Worm (Caenorhabditis elegans) whole organism, young adult: Measurements from ENCODE around the gene B0252.8.
A peak's percentile ranks its signal among the peaks of the same experiment; 100 is the strongest.

Experiments
- B0336.3 ChIP-seq: fragments of 200-800 bp; sonication (Bioruptor generic); IDR thresholded peaks from 2 replicates; pipeline ENCODE4 v1.3.6; 2022; ENCODE audit warnings: missing genetic modification characterization, missing compliant biosample characterization
- C06A6.2 ChIP-seq: fragments of 200-800 bp; sonication (Bioruptor generic); conservative IDR thresholded peaks from 2 replicates; pipeline ENCODE4 v1.3.6; 2022; ENCODE audit warnings: missing genetic modification characterization, missing compliant biosample characterization
- D2030.7 ChIP-seq: fragments of 200-800 bp; sonication (Bioruptor generic); IDR thresholded peaks from 2 replicates; pipeline ENCODE4 v1.3.6; 2022; ENCODE audit warnings: missing genetic modification reagents, missing genetic modification characterization, missing compliant biosample characterization
- F22D6.2 ChIP-seq: sonication (generic microtip); optimal IDR thresholded peaks from 2 replicates; lab custom pipeline; 2016; ENCODE audit warnings: mild to moderate bottlenecking, missing genetic modification characterization, missing compliant biosample characterization
- F33H1.4 ChIP-seq: fragments of 200-800 bp; sonication (Bioruptor generic); IDR thresholded peaks from 2 replicates; pipeline ENCODE4 v1.3.6; 2022; ENCODE audit warnings: missing genetic modification reagents, missing genetic modification characterization, missing compliant biosample characterization
- F37B4.10 ChIP-seq: fragments of 200-800 bp; sonication (Bioruptor generic); IDR thresholded peaks from 2 replicates; pipeline ENCODE4 v1.3.6; 2022; ENCODE audit warnings: missing genetic modification characterization, missing compliant biosample characterization
- F52B5.7 ChIP-seq: sonication (generic microtip); optimal IDR thresholded peaks from 2 replicates; lab custom pipeline; 2016; ENCODE audit warnings: mild to moderate bottlenecking, missing genetic modification characterization, missing compliant biosample characterization
- F55B11.4 ChIP-seq: sonication (generic microtip); optimal IDR thresholded peaks from 2 replicates; lab custom pipeline; 2016; ENCODE audit warnings: missing compliant biosample characterization, missing genetic modification characterization, borderline replicate concordance; ENCODE audit not compliant: insufficient read depth
- K11D2.4 ChIP-seq: fragments of 200-800 bp; sonication (Bioruptor generic); IDR thresholded peaks from 2 replicates; pipeline ENCODE4 v1.3.6; 2022; ENCODE audit warnings: missing genetic modification reagents, missing genetic modification characterization, missing compliant biosample characterization
- K12H6.12 ChIP-seq: fragments of 200-800 bp; sonication (Bioruptor generic); optimal IDR thresholded peaks from 2 replicates; lab custom pipeline; 2018; ENCODE audit warnings: mild to moderate bottlenecking, missing genetic modification characterization, missing compliant biosample characterization
- T26A5.8 ChIP-seq: sonication (generic microtip); optimal IDR thresholded peaks from 2 replicates; lab custom pipeline; 2016; ENCODE audit warnings: missing genetic modification characterization, missing compliant biosample characterization
- Y53G8AR.9 ChIP-seq: fragments of 200-800 bp; sonication (Bioruptor generic); conservative IDR thresholded peaks from 2 replicates; pipeline ENCODE4 v1.3.6; 2022; ENCODE audit warnings: missing genetic modification reagents, missing genetic modification characterization, missing compliant biosample characterization
- Y67H2A.10 ChIP-seq: fragments of 200-800 bp; sonication (Bioruptor generic); conservative IDR thresholded peaks from 2 replicates; pipeline ENCODE4 v1.3.6; 2022; ENCODE audit warnings: missing genetic modification reagents, missing genetic modification characterization, missing compliant biosample characterization
- Y95B8A.8 ChIP-seq: fragments of 200-800 bp; sonication (Bioruptor generic); IDR thresholded peaks from 2 replicates; pipeline ENCODE4 v1.3.6; 2022; ENCODE audit warnings: missing genetic modification reagents, missing genetic modification characterization, missing compliant biosample characterization
- ZK185.1 ChIP-seq: sonication (generic microtip); optimal IDR thresholded peaks from 2 replicates; lab custom pipeline; 2016; ENCODE audit warnings: mild to moderate bottlenecking, missing genetic modification characterization, missing compliant biosample characterization; ENCODE audit not compliant: poor library complexity, severe bottlenecking
- aptf-3 ChIP-seq: fragments of 200-800 bp; sonication (Bioruptor generic); IDR thresholded peaks from 2 replicates; pipeline ENCODE4 v1.3.6; 2022; ENCODE audit warnings: missing genetic modification characterization, missing compliant biosample characterization
- athp-1 ChIP-seq: sonication (generic microtip); optimal IDR thresholded peaks from 2 replicates; lab custom pipeline; 2017; ENCODE audit warnings: mild to moderate bottlenecking, missing genetic modification characterization, missing compliant biosample characterization
- attf-3 ChIP-seq: fragments of 200-800 bp; sonication (Bioruptor generic); conservative IDR thresholded peaks from 2 replicates; pipeline ENCODE4 v1.3.6; 2022; ENCODE audit warnings: missing genetic modification reagents, missing genetic modification characterization, missing compliant biosample characterization
- ceh-27 ChIP-seq: fragments of 200-800 bp; sonication (Bioruptor generic); optimal IDR thresholded peaks from 2 replicates; lab custom pipeline; 2018; ENCODE audit warnings: mild to moderate bottlenecking, missing genetic modification characterization, moderate library complexity, missing compliant biosample characterization
- die-1 ChIP-seq: sonication (generic microtip); optimal IDR thresholded peaks from 2 replicates; lab custom pipeline; 2016; ENCODE audit warnings: missing genotype, mild to moderate bottlenecking, missing genetic modification characterization, missing compliant biosample characterization
- dpl-1 ChIP-seq: fragments of 150-350 bp; optimal IDR thresholded peaks from 2 replicates; lab custom pipeline; 2014; ENCODE audit warnings: missing biosample characterization, missing genetic modification reagents, missing genetic modification characterization
- fkh-3 ChIP-seq: sonication (generic microtip); optimal IDR thresholded peaks from 2 replicates; lab custom pipeline; 2016; ENCODE audit warnings: mild to moderate bottlenecking, missing genetic modification characterization, missing compliant biosample characterization
- him-1 ChIP-seq: sonication (generic microtip); optimal IDR thresholded peaks from 2 replicates; lab custom pipeline; 2016; ENCODE audit warnings: missing genotype, missing genetic modification reagents, missing genetic modification characterization, missing compliant biosample characterization
- hmg-1.2 ChIP-seq: fragments of 200-800 bp; sonication (Bioruptor generic); IDR thresholded peaks from 2 replicates; pipeline ENCODE4 v1.3.6; 2022; ENCODE audit warnings: missing genetic modification reagents, missing genetic modification characterization, missing compliant biosample characterization
- hsf-1 ChIP-seq: fragments of 200-800 bp; sonication (Bioruptor generic); IDR thresholded peaks from 2 replicates; pipeline ENCODE4 v1.3.6; 2022; ENCODE audit warnings: missing genetic modification reagents, missing genetic modification characterization, missing compliant biosample characterization
- lin-40 ChIP-seq: sonication (generic microtip); optimal IDR thresholded peaks from 2 replicates; lab custom pipeline; 2016; ENCODE audit warnings: missing genetic modification characterization, mild to moderate bottlenecking, missing compliant biosample characterization, missing genotype, missing genetic modification reagents
- lsl-1 ChIP-seq: fragments of 200-800 bp; sonication (Bioruptor generic); optimal IDR thresholded peaks from 2 replicates; lab custom pipeline; 2018; ENCODE audit warnings: mild to moderate bottlenecking, missing genetic modification characterization, moderate library complexity, missing compliant biosample characterization
- madf-10 ChIP-seq: sonication (generic microtip); optimal IDR thresholded peaks from 2 replicates; lab custom pipeline; 2016; ENCODE audit warnings: mild to moderate bottlenecking, missing genetic modification characterization, missing compliant biosample characterization
- madf-6 ChIP-seq: fragments of 200-800 bp; sonication (Bioruptor generic); IDR thresholded peaks from 2 replicates; pipeline ENCODE4 v1.3.6; 2022; ENCODE audit warnings: missing genetic modification reagents, missing genetic modification characterization, missing compliant biosample characterization
- nfyb-1 ChIP-seq: fragments of 200-800 bp; sonication (Bioruptor generic); IDR thresholded peaks from 2 replicates; pipeline ENCODE4 v1.3.6; 2022; ENCODE audit warnings: missing genetic modification reagents, missing genetic modification characterization, missing compliant biosample characterization
- nhr-179 ChIP-seq: sonication (generic microtip); optimal IDR thresholded peaks from 2 replicates; lab custom pipeline; 2016; ENCODE audit warnings: mild to moderate bottlenecking, missing genetic modification characterization, missing compliant biosample characterization
- nhr-80 ChIP-seq: sonication (generic microtip); optimal IDR thresholded peaks from 2 replicates; lab custom pipeline; 2016; ENCODE audit warnings: missing genetic modification characterization, missing compliant biosample characterization
- nhr-90 ChIP-seq: sonication (generic microtip); optimal IDR thresholded peaks from 2 replicates; lab custom pipeline; 2016; ENCODE audit warnings: missing genotype, mild to moderate bottlenecking, missing genetic modification characterization, missing compliant biosample characterization
- pbrm-1 ChIP-seq: fragments of 200-800 bp; sonication (Bioruptor generic); IDR thresholded peaks from 2 replicates; pipeline ENCODE4 v1.3.6; 2022; ENCODE audit warnings: missing genetic modification reagents, missing genetic modification characterization, missing compliant biosample characterization
- pha-4 ChIP-seq: fragments of 150-350 bp; sonication (generic microtip); optimal IDR thresholded peaks from 2 replicates; lab custom pipeline; 2014; ENCODE audit warnings: missing biosample characterization, missing genetic modification reagents, missing genetic modification characterization
- repo-1 ChIP-seq: sonication (generic microtip); optimal IDR thresholded peaks from 2 replicates; lab custom pipeline; 2017; ENCODE audit warnings: mild to moderate bottlenecking, missing genetic modification characterization, missing compliant biosample characterization
- snpc-1.1 ChIP-seq: sonication (generic microtip); optimal IDR thresholded peaks from 2 replicates; lab custom pipeline; 2017; ENCODE audit warnings: missing genetic modification characterization, mild to moderate bottlenecking, missing compliant biosample characterization, antibody characterized with exemption, moderate library complexity, missing genotype, missing genetic modification reagents; ENCODE audit not compliant: insufficient read depth
- snpc-1.3 ChIP-seq: sonication (generic microtip); optimal IDR thresholded peaks from 2 replicates; lab custom pipeline; 2017; ENCODE audit warnings: missing genetic modification characterization, mild to moderate bottlenecking, missing compliant biosample characterization, antibody characterized with exemption, moderate library complexity, missing genotype, missing genetic modification reagents; ENCODE audit not compliant: insufficient read depth
- snpc-4 ChIP-seq, 5 experiments: fragments of 150-350 bp in 1 of 5; sonication (generic microtip) in 4 of 5; optimal IDR thresholded peaks; 2 replicates each; lab custom pipeline; 2014 to 2018; ENCODE audit warnings: missing genetic modification characterization in 5 of 5, missing biosample characterization in 3 of 5, antibody characterized with exemption in 2 of 5, mild to moderate bottlenecking in 2 of 5, missing compliant biosample characterization in 2 of 5, missing genotype in 2 of 5, moderate library complexity in 2 of 5, missing genetic modification reagents in 1 of 5
- somi-1 ChIP-seq: fragments of 200-800 bp; sonication (Bioruptor generic); optimal IDR thresholded peaks from 2 replicates; lab custom pipeline; 2018; ENCODE audit warnings: mild to moderate bottlenecking, missing genetic modification characterization, missing compliant biosample characterization
- sptf-2 ChIP-seq: fragments of 200-800 bp; sonication (Bioruptor generic); optimal IDR thresholded peaks from 2 replicates; lab custom pipeline; 2018; ENCODE audit warnings: mild to moderate bottlenecking, missing genetic modification characterization, missing compliant biosample characterization
- tbp1 ChIP-seq: fragments of 200-800 bp; sonication (Bioruptor generic); optimal IDR thresholded peaks from 2 replicates; lab custom pipeline; 2018; ENCODE audit warnings: mild to moderate bottlenecking, missing genetic modification characterization, missing compliant biosample characterization
- tbx-9 ChIP-seq: sonication (generic microtip); optimal IDR thresholded peaks from 2 replicates; lab custom pipeline; 2016; ENCODE audit warnings: borderline replicate concordance, missing genetic modification characterization, inconsistent platforms, missing compliant biosample characterization
- tlf-1 ChIP-seq: fragments of 200-800 bp; sonication (Bioruptor generic); optimal IDR thresholded peaks from 2 replicates; lab custom pipeline; 2018; ENCODE audit warnings: mild to moderate bottlenecking, missing genetic modification characterization, missing compliant biosample characterization
- ztf-18 ChIP-seq: sonication (generic microtip); optimal IDR thresholded peaks from 2 replicates; lab custom pipeline; 2016; ENCODE audit warnings: missing genotype, mild to moderate bottlenecking, missing genetic modification characterization, missing compliant biosample characterization
- ztf-25 ChIP-seq: fragments of 200-800 bp; sonication (Bioruptor generic); IDR thresholded peaks from 2 replicates; pipeline ENCODE4 v1.3.6; 2022; ENCODE audit warnings: missing genetic modification reagents, missing genetic modification characterization, missing compliant biosample characterization

B0252.8 gene

ce11 chrII:6888211-6888610 lies 27.8 kb upstream of the B0252.8 start (continued):
- TF ChIP-seq hsf-1 (GFP tag; lab: Robert Waterston, UW) = 0 out of 2 replicates have a peak, but pooled peaks have one; percentile 19
- TF ChIP-seq hmg-1.2 (GFP tag; lab: Robert Waterston, UW) = peak; percentile 42
- peak; percentile 34 for TF ChIP-seq somi-1 (GFP tag; lab: Kevin White, UChicago)
- no peak for TF ChIP-seq dpl-1 (GFP tag; lab: Kevin White, UChicago)
- peak; percentile 54 for TF ChIP-seq lin-40 (tag; lab: Kevin White, UChicago)
- TF ChIP-seq C06A6.2 (GFP tag; lab: Robert Waterston, UW) = peak; percentile 65
- TF ChIP-seq madf-10 = peak; percentile 61
- no peak for TF ChIP-seq snpc-4 (GFP tag; optimal IDR thresholded peaks at IDR 0.05; lab: Kevin White, UChicago)
- TF ChIP-seq snpc-4 (tag; optimal IDR thresholded peaks at IDR 0.05; lab: Kevin White, UChicago) = peak in 1 of 4 experiments; percentile 7
- no peak for TF ChIP-seq Y67H2A.10 (GFP tag; lab: Robert Waterston, UW)
- no peak for TF ChIP-seq aptf-3 (GFP tag; lab: Robert Waterston, UW)
- peak; percentile 81 for TF ChIP-seq K11D2.4 (GFP tag; lab: Robert Waterston, UW)
- TF ChIP-seq attf-3 (GFP tag; lab: Robert Waterston, UW) = no peak
- TF ChIP-seq nfyb-1 (GFP tag; lab: Robert Waterston, UW) = no peak
- TF ChIP-seq nhr-80 (tag; lab: Kevin White, UChicago) = peak; percentile 39
- no peak for TF ChIP-seq snpc-1.1 (tag; lab: Kevin White, UChicago)
- TF ChIP-seq lsl-1 (GFP tag; lab: Kevin White, UChicago) = no peak
- no peak for TF ChIP-seq F37B4.10 (GFP tag; lab: Robert Waterston, UW)
- TF ChIP-seq tlf-1 (GFP tag; lab: Kevin White, UChicago) = peak; percentile 73
- no peak for TF ChIP-seq ztf-25 (GFP tag; lab: Robert Waterston, UW)
- peak; percentile 34 for TF ChIP-seq K12H6.12 (tag; lab: Kevin White, UChicago)
- no peak for TF ChIP-seq F22D6.2
- peak; percentile 59 for TF ChIP-seq tbp1 (GFP tag; lab: Kevin White, UChicago)
- TF ChIP-seq him-1 (tag; lab: Kevin White, UChicago) = peak; percentile 44
- no peak for TF ChIP-seq T26A5.8 (tag; lab: Kevin White, UChicago)
- TF ChIP-seq repo-1 = peak; percentile 82
- no peak for TF ChIP-seq tbx-9 (tag; lab: Kevin White, UChicago)
- TF ChIP-seq nhr-90 = peak; percentile 60
- no peak for TF ChIP-seq ztf-18
- no peak for TF ChIP-seq Y95B8A.8 (GFP tag; lab: Robert Waterston, UW)
- no peak for TF ChIP-seq fkh-3 (tag; lab: Kevin White, UChicago)
- no peak for TF ChIP-seq sptf-2
- TF ChIP-seq die-1 (tag; lab: Kevin White, UChicago) = no peak
- peak; percentile 56 for TF ChIP-seq athp-1 (tag; lab: Kevin White, UChicago)
- no peak for TF ChIP-seq F33H1.4
- TF ChIP-seq F52B5.7 (tag; lab: Kevin White, UChicago) = peak; percentile 66
- TF ChIP-seq pha-4 = no peak
- TF ChIP-seq, all 124 proteins: peak for 31

DNA sequence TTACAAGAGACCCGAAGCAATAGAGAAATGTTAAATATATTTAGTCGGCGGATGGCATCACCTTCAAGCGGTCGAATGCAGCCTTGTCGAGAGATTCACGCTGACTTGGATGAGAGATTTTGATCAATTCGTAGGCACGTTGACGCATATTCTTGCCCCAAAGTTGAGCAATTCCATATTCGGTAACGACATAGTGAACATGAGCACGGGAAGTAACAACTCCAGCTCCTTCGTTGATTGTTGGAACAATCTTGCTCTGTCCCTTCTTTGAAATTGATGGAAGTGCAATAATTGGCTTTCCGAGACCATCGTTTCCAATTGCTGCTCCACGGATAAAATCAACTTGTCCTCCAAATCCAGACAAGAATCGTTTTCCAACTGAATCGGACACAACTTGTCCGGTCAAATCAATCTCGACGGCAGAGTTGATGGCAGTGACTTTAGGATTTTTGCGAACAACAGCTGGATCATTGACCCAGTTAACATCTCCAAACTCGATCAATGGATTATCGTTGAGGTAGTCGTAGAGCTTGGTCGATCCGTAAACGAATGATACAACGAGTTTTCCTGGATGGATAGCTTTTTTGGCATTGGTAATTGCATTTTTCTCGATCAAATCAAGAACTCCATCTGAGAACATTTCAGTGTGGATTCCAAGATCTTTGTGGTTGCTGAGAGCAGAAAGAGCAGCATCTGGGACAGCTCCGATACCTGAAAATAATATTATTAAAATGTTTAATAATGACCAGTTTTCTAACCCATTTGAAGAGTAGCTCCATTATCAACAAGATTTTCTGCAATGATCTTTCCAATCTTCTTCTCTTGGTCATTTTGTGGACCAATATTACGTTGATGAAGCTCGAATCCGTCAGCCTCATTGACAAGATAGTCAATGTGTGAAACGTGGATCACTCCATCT lies 27.0 kb upstream of the B0252.8 start:
- 0 out of 2 replicates have a peak, but pooled peaks have one; percentile 39 for TF ChIP-seq B0336.3 (GFP tag; lab: Robert Waterston, UW)
- no peak for TF ChIP-seq hsf-1 (GFP tag; lab: Robert Waterston, UW)
- no peak for TF ChIP-seq nhr-179 (tag; lab: Kevin White, UChicago)
- TF ChIP-seq snpc-1.3 (tag; lab: Kevin White, UChicago) = no peak
- no peak for TF ChIP-seq tbp1 (GFP tag; lab: Kevin White, UChicago)
- TF ChIP-seq Y53G8AR.9 (GFP tag; lab: Robert Waterston, UW) = no peak
- TF ChIP-seq nhr-80 (tag; lab: Kevin White, UChicago) = no peak
- TF ChIP-seq madf-6 (GFP tag; lab: Robert Waterston, UW) = no peak
- TF ChIP-seq D2030.7 (GFP tag; lab: Robert Waterston, UW) = no peak
- no peak for TF ChIP-seq pbrm-1 (GFP tag; lab: Robert Waterston, UW)
- no peak for TF ChIP-seq F55B11.4 (tag; lab: Kevin White, UChicago)
- no peak for TF ChIP-seq ceh-27 (GFP tag; lab: Kevin White, UChicago)
- TF ChIP-seq hmg-1.2 (GFP tag; lab: Robert Waterston, UW) = 0 out of 2 replicates have a peak, but pooled peaks have one; percentile 4
- TF ChIP-seq T26A5.8 (tag; lab: Kevin White, UChicago) = no peak
- TF ChIP-seq ZK185.1 = peak; percentile 33
